Fruit fly (Drosophila melanogaster) whole organism, pupa: ENCODE data around the gene CG4287.
A peak's percentile ranks its signal among the peaks of the same experiment; 100 is the strongest.

ENCODE experiments used
- CG10348 ChIP-seq: fragments of 200-800 bp; sonication (Bioruptor generic); IDR thresholded peaks from 2 replicates; pipeline ENCODE4 v1.3.6; 2022; ENCODE audit warnings: missing biosample characterization, missing genetic modification characterization
- CG8301 ChIP-seq: fragments of 200-800 bp; sonication (Bioruptor generic); optimal IDR thresholded peaks from 2 replicates; lab custom pipeline; 2018; ENCODE audit warnings: missing biosample characterization, mild to moderate bottlenecking, missing genetic modification characterization
- EcR ChIP-seq: fragments of 200-800 bp; sonication (Bioruptor generic); optimal IDR thresholded peaks from 3 replicates; lab custom pipeline; 2019; ENCODE audit warnings: missing biosample characterization, missing genetic modification characterization, mild to moderate bottlenecking, moderate library complexity, missing genetic modification reagents
- Ets98B ChIP-seq: fragments of 200-800 bp; sonication (Bioruptor generic); IDR thresholded peaks from 2 replicates; pipeline ENCODE4 v1.3.6; 2022; ENCODE audit warnings: missing biosample characterization, missing genetic modification characterization
- Snoo ChIP-seq: fragments of 200-800 bp; sonication (Bioruptor generic); optimal IDR thresholded peaks from 3 replicates; lab custom pipeline; 2017; ENCODE audit warnings: missing biosample characterization, mild to moderate bottlenecking, missing genetic modification characterization, inconsistent platforms
- fd96Ca ChIP-seq: fragments of 200-800 bp; sonication (Bioruptor generic); IDR thresholded peaks from 3 replicates; pipeline ENCODE4 v1.3.6; 2022; ENCODE audit warnings: missing biosample characterization, missing genetic modification characterization

DNA sequence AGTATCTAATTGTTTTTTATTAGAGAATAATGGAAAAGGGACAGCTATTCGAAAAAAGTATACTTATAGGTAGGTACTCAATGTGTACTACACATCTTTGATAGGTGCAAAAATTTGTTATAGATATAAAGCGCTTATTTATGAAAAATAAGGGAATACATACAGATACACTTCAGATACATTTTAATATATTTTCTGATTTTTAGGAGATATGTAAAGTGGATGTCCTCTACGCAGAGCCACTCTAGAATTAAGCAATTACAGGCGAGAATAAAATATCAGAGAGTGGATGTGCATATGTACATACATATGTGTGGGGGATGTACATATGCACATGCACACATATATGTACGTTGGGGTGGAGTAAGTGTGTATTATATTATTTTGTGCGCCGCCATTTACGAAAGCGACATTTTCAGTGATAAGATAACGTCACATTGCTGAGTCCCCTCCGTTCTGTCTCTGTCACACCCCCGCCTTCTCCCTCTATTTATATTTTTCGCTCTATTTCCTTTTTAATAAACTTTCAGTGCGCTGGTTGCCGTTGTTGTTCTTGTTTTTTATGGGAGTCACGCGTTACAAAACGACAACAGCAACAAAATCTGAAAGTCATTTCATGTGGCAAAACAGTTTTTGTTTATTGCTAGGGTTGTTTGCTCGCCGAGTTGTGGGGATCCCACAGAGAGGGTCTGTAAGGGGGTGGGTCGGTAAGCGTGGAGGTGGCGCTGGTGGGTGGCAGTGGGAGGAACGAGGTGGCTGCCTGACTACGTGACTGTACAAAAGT, 41.2 kb upstream of the CG4287 start:
- peak; percentile 19; the same call in 1 of the 2 replicates for TF ChIP-seq Ets98B (GFP tag; lab: Robert Waterston, UW)
- no peak for TF ChIP-seq CG8301 (tag; lab: Kevin White, UChicago)
- 0 out of 3 replicates have a peak, but pooled peaks have one; percentile 43 for TF ChIP-seq fd96Ca (GFP tag; lab: Robert Waterston, UW)
- TF ChIP-seq CG10348 (GFP tag; lab: Robert Waterston, UW) = no peak
- TF ChIP-seq Snoo = no peak
- TF ChIP-seq EcR = no peak
